Worm (Caenorhabditis elegans) whole organism, dauer: Measurements from ENCODE around the gene R01H2.2.

Source experiments
- unc-62 ChIP-seq: sonication (generic microtip); optimal IDR thresholded peaks from 2 replicates; lab custom pipeline; 2017; ENCODE audit warnings: missing biosample characterization, missing genetic modification reagents, missing genetic modification characterization

The R01H2.2 gene

ce11 chrIII:7063061-7063460 lies 6.7 kb downstream of the R01H2.2 start:
- no peak for TF ChIP-seq unc-62 (GFP tag; lab: Kevin White, UChicago)

- TF ChIP-seq unc-62 (GFP tag; lab: Kevin White, UChicago) = no peak
These were observed 7.8 kb downstream of the R01H2.2 start, which contains the start of gene R01H2.4 for ce11 chrIII:7064185-7064584. R01H2.4 (minus strand) TSS chrIII:7064285.

- no peak for TF ChIP-seq unc-62 (GFP tag; lab: Kevin White, UChicago)
These were observed 11.1 kb downstream of the R01H2.2 start, which contains the start of gene ger-1 for ce11 chrIII:7067385-7067896. ger-1 (minus strand) TSS chrIII:7067477.

- no peak for TF ChIP-seq unc-62 (GFP tag; lab: Kevin White, UChicago)
These were observed 12.3 kb downstream of the R01H2.2 start, which contains the start of the genes ubc-18 and R01H2.8 for ce11 chrIII:7068520-7069113. ubc-18 (minus strand) TSS chrIII:7068570. R01H2.8 (plus strand) TSS chrIII:7069063.

- TF ChIP-seq unc-62 (GFP tag; lab: Kevin White, UChicago) = no peak
These were observed 13.6 kb downstream of the R01H2.2 start, which contains the start of gene tmem-17 for ce11 chrIII:7069981-7070380. tmem-17 (plus strand) TSS chrIII:7070281.

ce11 chrIII:7072452-7072851 lies 16.1 kb downstream of the R01H2.2 start, which contains the start of gene lin-37:
lin-37 (minus strand) TSS chrIII:7072552.
- TF ChIP-seq unc-62 (GFP tag; lab: Kevin White, UChicago) = no peak

- TF ChIP-seq unc-62 (GFP tag; lab: Kevin White, UChicago) = no peak
These were observed 17.6 kb downstream of the R01H2.2 start, which contains the start of gene ZK418.5 for ce11 chrIII:7073801-7074386. ZK418.5 (minus strand) TSS chrIII:7073851.

- no peak for TF ChIP-seq unc-62 (GFP tag; lab: Kevin White, UChicago)
These were observed 20.0 kb downstream of the R01H2.2 start, which contains the start of gene ZK418.13 for ce11 chrIII:7076386-7076785. ZK418.13 (minus strand) TSS chrIII:7076486.

ce11 chrIII:7078737-7079136 lies 22.4 kb downstream of the R01H2.2 start, which contains the start of gene ZK418.6:
ZK418.6 (minus strand) TSS chrIII:7078837.
- no peak for TF ChIP-seq unc-62 (GFP tag; lab: Kevin White, UChicago)

ce11 chrIII:7080689-7081088 lies 24.3 kb downstream of the R01H2.2 start, which contains the start of gene ZK418.7:
ZK418.7 (minus strand) TSS chrIII:7080789.
- no peak for TF ChIP-seq unc-62 (GFP tag; lab: Kevin White, UChicago)

- no peak for TF ChIP-seq unc-62 (GFP tag; lab: Kevin White, UChicago)
These were observed 25.1 kb downstream of the R01H2.2 start for ce11 chrIII:7081488-7081887.

- no peak for TF ChIP-seq unc-62 (GFP tag; lab: Kevin White, UChicago)
These were observed 26.8 kb downstream of the R01H2.2 start for ce11 chrIII:7083106-7083505.

- no peak for TF ChIP-seq unc-62 (GFP tag; lab: Kevin White, UChicago)
These were observed 28.6 kb downstream of the R01H2.2 start, which contains the start of gene tofu-7 for ce11 chrIII:7084908-7085307. tofu-7 (minus strand) TSS chrIII:7085018.

- no peak for TF ChIP-seq unc-62 (GFP tag; lab: Kevin White, UChicago)
These were observed 30.8 kb downstream of the R01H2.2 start for ce11 chrIII:7087180-7087579.

ce11 chrIII:7087691-7088323 lies 31.5 kb downstream of the R01H2.2 start, which contains the start of gene fubl-2:
fubl-2 (minus strand) TSS chrIII:7087741.
- no peak for TF ChIP-seq unc-62 (GFP tag; lab: Kevin White, UChicago)

ce11 chrIII:7090545-7090944 lies 34.2 kb downstream of the R01H2.2 start, which contains the start of gene ZK418.10:
ZK418.10 (minus strand) TSS chrIII:7090692.
- TF ChIP-seq unc-62 (GFP tag; lab: Kevin White, UChicago) = no peak
